Worm (Caenorhabditis elegans) whole organism, young adult: ENCODE data around the gene zig-2.
A peak's percentile ranks its signal among the peaks of the same experiment; 100 is the strongest.

Experiments used
- B0019.2 ChIP-seq: fragments of 200-800 bp; sonication (Bioruptor generic); conservative IDR thresholded peaks from 2 replicates; pipeline ENCODE4 v1.3.6; 2022; ENCODE audit warnings: missing genetic modification reagents, missing genetic modification characterization, missing compliant biosample characterization
- B0261.1 ChIP-seq: sonication (generic microtip); optimal IDR thresholded peaks from 2 replicates; lab custom pipeline; 2016; ENCODE audit warnings: mild to moderate bottlenecking, missing genetic modification characterization, moderate library complexity, missing compliant biosample characterization
- F39B2.1 ChIP-seq: fragments of 200-800 bp; sonication (Bioruptor generic); IDR thresholded peaks from 2 replicates; pipeline ENCODE4 v1.3.6; 2022; ENCODE audit warnings: missing genetic modification reagents, missing genetic modification characterization, missing compliant biosample characterization
- F49E8.2 ChIP-seq: sonication (generic microtip); optimal IDR thresholded peaks from 3 replicates; lab custom pipeline; 2017; ENCODE audit warnings: missing genetic modification characterization, mild to moderate bottlenecking, missing compliant biosample characterization, antibody characterized with exemption, moderate library complexity; ENCODE audit not compliant: insufficient read depth
- F57A8.1 ChIP-seq: fragments of 200-800 bp; sonication (Bioruptor generic); optimal IDR thresholded peaks from 2 replicates; lab custom pipeline; 2018; ENCODE audit warnings: mild to moderate bottlenecking, missing genetic modification characterization, moderate library complexity, missing compliant biosample characterization
- F57C9.4 ChIP-seq: sonication (generic microtip); optimal IDR thresholded peaks from 2 replicates; lab custom pipeline; 2017; ENCODE audit warnings: mild to moderate bottlenecking, missing genetic modification characterization, missing compliant biosample characterization
- T07F8.4 ChIP-seq: sonication (generic microtip); optimal IDR thresholded peaks from 2 replicates; lab custom pipeline; 2016; ENCODE audit warnings: mild to moderate bottlenecking, missing genetic modification characterization, moderate library complexity, missing compliant biosample characterization
- Y56A3A.18 ChIP-seq: fragments of 200-800 bp; sonication (Bioruptor generic); IDR thresholded peaks from 2 replicates; pipeline ENCODE4 v1.3.6; 2022; ENCODE audit warnings: missing genetic modification reagents, missing genetic modification characterization, missing compliant biosample characterization
- ZK185.1 ChIP-seq: sonication (generic microtip); optimal IDR thresholded peaks from 2 replicates; lab custom pipeline; 2016; ENCODE audit warnings: mild to moderate bottlenecking, missing genetic modification characterization, missing compliant biosample characterization; ENCODE audit not compliant: poor library complexity, severe bottlenecking
- athp-1 ChIP-seq: sonication (generic microtip); optimal IDR thresholded peaks from 2 replicates; lab custom pipeline; 2017; ENCODE audit warnings: mild to moderate bottlenecking, missing genetic modification characterization, missing compliant biosample characterization
- bed-2 ChIP-seq: fragments of 200-800 bp; sonication (Bioruptor generic); IDR thresholded peaks from 2 replicates; pipeline ENCODE4 v1.3.6; 2022; ENCODE audit warnings: missing genetic modification reagents, missing genetic modification characterization, missing compliant biosample characterization
- ccch-3 ChIP-seq: fragments of 200-800 bp; sonication (Bioruptor generic); optimal IDR thresholded peaks from 2 replicates; lab custom pipeline; 2018; ENCODE audit warnings: mild to moderate bottlenecking, missing genetic modification characterization, missing compliant biosample characterization
- ceh-27 ChIP-seq: fragments of 200-800 bp; sonication (Bioruptor generic); optimal IDR thresholded peaks from 2 replicates; lab custom pipeline; 2018; ENCODE audit warnings: mild to moderate bottlenecking, missing genetic modification characterization, moderate library complexity, missing compliant biosample characterization
- ceh-91 ChIP-seq: fragments of 200-800 bp; sonication (Bioruptor generic); IDR thresholded peaks from 2 replicates; pipeline ENCODE4 v1.3.6; 2022; ENCODE audit warnings: missing genetic modification reagents, missing genetic modification characterization, missing compliant biosample characterization
- dpl-1 ChIP-seq: fragments of 150-350 bp; optimal IDR thresholded peaks from 2 replicates; lab custom pipeline; 2014; ENCODE audit warnings: missing biosample characterization, missing genetic modification reagents, missing genetic modification characterization
- egl-44 ChIP-seq: fragments of 200-800 bp; sonication (Bioruptor generic); IDR thresholded peaks from 2 replicates; pipeline ENCODE4 v1.3.6; 2022; ENCODE audit warnings: missing genetic modification reagents, missing genetic modification characterization, missing compliant biosample characterization
- egrh-3 ChIP-seq: fragments of 200-800 bp; sonication (Bioruptor generic); IDR thresholded peaks from 2 replicates; pipeline ENCODE4 v1.3.6; 2022; ENCODE audit warnings: missing genetic modification reagents, missing genetic modification characterization, missing compliant biosample characterization
- ekl-4 ChIP-seq: fragments of 200-800 bp; sonication (Bioruptor generic); IDR thresholded peaks from 2 replicates; pipeline ENCODE4 v1.3.6; 2022; ENCODE audit warnings: missing genetic modification reagents, missing genetic modification characterization, missing compliant biosample characterization
- hlh-26 ChIP-seq: fragments of 200-800 bp; sonication (Bioruptor generic); conservative IDR thresholded peaks from 2 replicates; pipeline ENCODE4 v1.3.6; 2022; ENCODE audit warnings: missing genetic modification reagents, missing genetic modification characterization, missing compliant biosample characterization
- hmg-1.2 ChIP-seq: fragments of 200-800 bp; sonication (Bioruptor generic); IDR thresholded peaks from 2 replicates; pipeline ENCODE4 v1.3.6; 2022; ENCODE audit warnings: missing genetic modification reagents, missing genetic modification characterization, missing compliant biosample characterization
- hsf-1 ChIP-seq: fragments of 200-800 bp; sonication (Bioruptor generic); IDR thresholded peaks from 2 replicates; pipeline ENCODE4 v1.3.6; 2022; ENCODE audit warnings: missing genetic modification reagents, missing genetic modification characterization, missing compliant biosample characterization
- lag-1 ChIP-seq: fragments of 200-800 bp; sonication (Bioruptor generic); IDR thresholded peaks from 2 replicates; pipeline ENCODE4 v1.3.6; 2022; ENCODE audit warnings: missing genetic modification reagents, missing genetic modification characterization, missing compliant biosample characterization
- let-526 ChIP-seq: fragments of 200-800 bp; sonication (Bioruptor generic); IDR thresholded peaks from 2 replicates; pipeline ENCODE4 v1.3.6; 2022; ENCODE audit warnings: missing genetic modification reagents, missing genetic modification characterization, missing compliant biosample characterization
- lin-26 ChIP-seq: fragments of 200-800 bp; sonication (Bioruptor generic); IDR thresholded peaks from 2 replicates; pipeline ENCODE4 v1.3.6; 2022; ENCODE audit warnings: missing genetic modification reagents, missing genetic modification characterization, missing compliant biosample characterization
- lin-35 ChIP-seq, 3 experiments: fragments of 150-350 bp in 2 of 3; sonication (generic microtip) in 1 of 3; optimal IDR thresholded peaks; 2 replicates each; lab custom pipeline; 2014 to 2018; ENCODE audit warnings: missing biosample characterization in 3 of 3, missing genetic modification characterization in 3 of 3, missing genetic modification reagents in 3 of 3
- lsy-27 ChIP-seq: sonication (generic microtip); optimal IDR thresholded peaks from 2 replicates; lab custom pipeline; 2017; ENCODE audit warnings: missing genetic modification characterization, mild to moderate bottlenecking, missing compliant biosample characterization, antibody characterized with exemption, missing genotype, borderline replicate concordance; ENCODE audit not compliant: insufficient read depth
- madf-8 ChIP-seq: fragments of 200-800 bp; sonication (Bioruptor generic); conservative IDR thresholded peaks from 2 replicates; pipeline ENCODE4 v1.3.6; 2022; ENCODE audit warnings: missing genetic modification reagents, missing genetic modification characterization, missing compliant biosample characterization
- nhr-27 ChIP-seq: fragments of 200-800 bp; sonication (Bioruptor generic); optimal IDR thresholded peaks from 2 replicates; lab custom pipeline; 2018; ENCODE audit warnings: mild to moderate bottlenecking, missing genetic modification characterization, moderate library complexity, missing compliant biosample characterization
- nhr-80 ChIP-seq: sonication (generic microtip); optimal IDR thresholded peaks from 2 replicates; lab custom pipeline; 2016; ENCODE audit warnings: missing genetic modification characterization, missing compliant biosample characterization
- nhr-90 ChIP-seq: sonication (generic microtip); optimal IDR thresholded peaks from 2 replicates; lab custom pipeline; 2016; ENCODE audit warnings: missing genotype, mild to moderate bottlenecking, missing genetic modification characterization, missing compliant biosample characterization
- rcor-1 ChIP-seq: fragments of 200-800 bp; sonication (Bioruptor generic); IDR thresholded peaks from 2 replicates; pipeline ENCODE4 v1.3.6; 2022; ENCODE audit warnings: missing genetic modification reagents, missing genetic modification characterization, missing compliant biosample characterization
- rec-8 ChIP-seq, 2 experiments: sonication (generic microtip); optimal IDR thresholded peaks; 2 replicates each; lab custom pipeline; 2016; ENCODE audit warnings: mild to moderate bottlenecking in 2 of 2, missing genetic modification characterization in 2 of 2, missing genetic modification reagents in 2 of 2, missing genotype in 2 of 2, missing biosample characterization in 1 of 2, missing compliant biosample characterization in 1 of 2, moderate library complexity in 1 of 2
- repo-1 ChIP-seq: sonication (generic microtip); optimal IDR thresholded peaks from 2 replicates; lab custom pipeline; 2017; ENCODE audit warnings: mild to moderate bottlenecking, missing genetic modification characterization, missing compliant biosample characterization
- rpc-1 ChIP-seq, 2 experiments: fragments of 150-350 bp in 1 of 2; sonication (generic microtip) in 1 of 2; optimal IDR thresholded peaks; 2 replicates each; lab custom pipeline; 2014 to 2018; ENCODE audit warnings: missing biosample characterization in 1 of 2, missing genetic modification characterization in 1 of 2, missing genetic modification reagents in 1 of 2, missing genotype in 1 of 2
- sea-2 ChIP-seq: fragments of 200-800 bp; sonication (Bioruptor generic); IDR thresholded peaks from 2 replicates; pipeline ENCODE4 v1.3.6; 2022; ENCODE audit warnings: missing genetic modification characterization, missing compliant biosample characterization
- snpc-1.1 ChIP-seq: sonication (generic microtip); optimal IDR thresholded peaks from 2 replicates; lab custom pipeline; 2017; ENCODE audit warnings: missing genetic modification characterization, mild to moderate bottlenecking, missing compliant biosample characterization, antibody characterized with exemption, moderate library complexity, missing genotype, missing genetic modification reagents; ENCODE audit not compliant: insufficient read depth
- snpc-1.3 ChIP-seq: sonication (generic microtip); optimal IDR thresholded peaks from 2 replicates; lab custom pipeline; 2017; ENCODE audit warnings: missing genetic modification characterization, mild to moderate bottlenecking, missing compliant biosample characterization, antibody characterized with exemption, moderate library complexity, missing genotype, missing genetic modification reagents; ENCODE audit not compliant: insufficient read depth
- snpc-3.4 ChIP-seq: sonication (generic microtip); optimal IDR thresholded peaks from 2 replicates; lab custom pipeline; 2017; ENCODE audit warnings: missing genetic modification characterization, mild to moderate bottlenecking, missing compliant biosample characterization, antibody characterized with exemption, moderate library complexity, missing genotype, missing genetic modification reagents
- snpc-4 ChIP-seq, 5 experiments: fragments of 150-350 bp in 1 of 5; sonication (generic microtip) in 4 of 5; optimal IDR thresholded peaks; 2 replicates each; lab custom pipeline; 2014 to 2018; ENCODE audit warnings: missing genetic modification characterization in 5 of 5, missing biosample characterization in 3 of 5, antibody characterized with exemption in 2 of 5, mild to moderate bottlenecking in 2 of 5, missing compliant biosample characterization in 2 of 5, missing genotype in 2 of 5, moderate library complexity in 2 of 5, missing genetic modification reagents in 1 of 5
- tbp1 ChIP-seq: fragments of 200-800 bp; sonication (Bioruptor generic); optimal IDR thresholded peaks from 2 replicates; lab custom pipeline; 2018; ENCODE audit warnings: mild to moderate bottlenecking, missing genetic modification characterization, missing compliant biosample characterization
- unc-62 ChIP-seq: fragments of 150-350 bp; optimal IDR thresholded peaks from 2 replicates; lab custom pipeline; 2014; ENCODE audit warnings: missing biosample characterization, missing genetic modification reagents, missing genetic modification characterization
- xnd-1 ChIP-seq: sonication (generic microtip); optimal IDR thresholded peaks from 2 replicates; lab custom pipeline; 2016; ENCODE audit warnings: missing genotype, missing genetic modification reagents, missing genetic modification characterization, missing compliant biosample characterization
- zim-3 ChIP-seq: sonication (generic microtip); optimal IDR thresholded peaks from 2 replicates; lab custom pipeline; 2017; ENCODE audit warnings: mild to moderate bottlenecking, missing genetic modification characterization, moderate library complexity, missing compliant biosample characterization
- ztf-18 ChIP-seq: sonication (generic microtip); optimal IDR thresholded peaks from 2 replicates; lab custom pipeline; 2016; ENCODE audit warnings: missing genotype, mild to moderate bottlenecking, missing genetic modification characterization, missing compliant biosample characterization
- ztf-26 ChIP-seq: sonication (generic microtip); optimal IDR thresholded peaks from 2 replicates; lab custom pipeline; 2017; ENCODE audit warnings: missing genetic modification characterization, missing compliant biosample characterization

The zig-2 gene

DNA sequence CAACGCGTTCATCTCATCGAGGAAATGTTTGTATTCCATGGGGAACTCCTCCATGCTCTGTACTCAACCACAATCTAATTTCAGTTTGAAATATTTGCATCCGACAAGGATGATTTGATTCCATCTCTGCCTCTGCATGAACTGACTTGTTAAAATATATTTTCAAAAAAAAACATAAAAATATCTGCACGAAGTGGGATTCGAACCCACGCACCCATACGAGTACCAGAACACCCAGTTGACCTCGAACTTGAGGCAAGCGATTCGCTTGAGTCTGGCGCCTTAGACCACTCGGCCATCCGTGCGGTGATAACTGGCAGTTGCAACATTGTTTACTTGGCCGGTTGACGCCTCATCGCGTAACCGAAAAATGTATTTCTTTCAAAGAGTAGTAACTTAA lies 6.6 kb upstream of the zig-2 start (continued):
- TF ChIP-seq T07F8.4 (tag; lab: Kevin White, UChicago) = peak; percentile 59
- TF ChIP-seq zim-3 (tag; lab: Kevin White, UChicago) = no peak
- TF ChIP-seq let-526 = peak; percentile 51; the same call in 1 of the 2 replicates
- TF ChIP-seq dpl-1 = no peak
- TF ChIP-seq ccch-3 (GFP tag; lab: Kevin White, UChicago) = no peak
- no peak for TF ChIP-seq madf-8
- TF ChIP-seq rpc-1 (optimal IDR thresholded peaks at IDR 0.05; lab: Kevin White, UChicago) = peak; percentile 86
- peak; percentile 90 for TF ChIP-seq rpc-1 (tag; optimal IDR thresholded peaks at IDR 0.05; lab: Kevin White, UChicago)
- no peak for TF ChIP-seq lag-1 (GFP tag; lab: Robert Waterston, UW)
- TF ChIP-seq snpc-1.3 = peak; percentile 81
- no peak for TF ChIP-seq snpc-1.1 (tag; lab: Kevin White, UChicago)
- TF ChIP-seq unc-62 (GFP tag; lab: Kevin White, UChicago) = no peak
- TF ChIP-seq ztf-26 = peak; percentile 52
- TF ChIP-seq nhr-90 (tag; lab: Kevin White, UChicago) = peak; percentile 83
- TF ChIP-seq ekl-4 (GFP tag; lab: Robert Waterston, UW) = 0 out of 2 replicates have a peak, but pooled peaks have one; percentile 22
- TF ChIP-seq snpc-3.4 (tag; lab: Kevin White, UChicago) = peak; percentile 56
- TF ChIP-seq F49E8.2 (tag; lab: Kevin White, UChicago) = no peak
- peak; percentile 71 for TF ChIP-seq ZK185.1 (tag; lab: Kevin White, UChicago)
- TF ChIP-seq Y56A3A.18 (GFP tag; lab: Robert Waterston, UW) = peak; percentile 76
- no peak for TF ChIP-seq bed-2 (GFP tag; lab: Robert Waterston, UW)
- peak; percentile 49 for TF ChIP-seq nhr-80 (tag; lab: Kevin White, UChicago)
- peak; percentile 54 for TF ChIP-seq athp-1 (tag; lab: Kevin White, UChicago)
- TF ChIP-seq F57C9.4 (tag; lab: Kevin White, UChicago) = no peak
- peak; percentile 35 to 69 for TF ChIP-seq rec-8 (tag; optimal IDR thresholded peaks at IDR 0.05; lab: Kevin White, UChicago)
- TF ChIP-seq B0019.2 (GFP tag; lab: Robert Waterston, UW) = 0 out of 2 replicates have a peak, but pooled peaks have one; percentile 7
- no peak for TF ChIP-seq lin-35 (GFP tag; optimal IDR thresholded peaks at IDR 0.05; lab: Kevin White, UChicago)
- TF ChIP-seq lin-26 (GFP tag; lab: Robert Waterston, UW) = peak; percentile 83
- peak; percentile 48; the same call in 1 of the 2 replicates for TF ChIP-seq egrh-3 (GFP tag; lab: Robert Waterston, UW)
- no peak for TF ChIP-seq F39B2.1 (GFP tag; lab: Robert Waterston, UW)
- peak; percentile 16 for TF ChIP-seq repo-1 (tag; lab: Kevin White, UChicago)
- TF ChIP-seq nhr-27 = no peak
- peak; percentile 93 for TF ChIP-seq B0261.1 (tag; lab: Kevin White, UChicago)
- 0 out of 2 replicates have a peak, but pooled peaks have one; percentile 36 for TF ChIP-seq egl-44 (GFP tag; lab: Robert Waterston, UW)
- TF ChIP-seq sea-2 (GFP tag; lab: Robert Waterston, UW) = no peak
- no peak for TF ChIP-seq lsy-27
- TF ChIP-seq hlh-26 = no peak
- no peak for TF ChIP-seq xnd-1 (tag; lab: Kevin White, UChicago)
- TF ChIP-seq ceh-91 (GFP tag; lab: Robert Waterston, UW) = no peak
- peak; percentile 1 for TF ChIP-seq ceh-27 (GFP tag; lab: Kevin White, UChicago)
- peak; percentile 94 for TF ChIP-seq tbp1 (GFP tag; lab: Kevin White, UChicago)
- peak; percentile 39; the same call in 1 of the 2 replicates for TF ChIP-seq hsf-1 (GFP tag; lab: Robert Waterston, UW)
- peak; percentile 69 for TF ChIP-seq hmg-1.2 (GFP tag; lab: Robert Waterston, UW)
- TF ChIP-seq snpc-4 (GFP tag; optimal IDR thresholded peaks at IDR 0.05; lab: Kevin White, UChicago) = peak; percentile 67
- peak in 2 of 4 experiments; percentile 46 to 79 for TF ChIP-seq snpc-4 (tag; optimal IDR thresholded peaks at IDR 0.05; lab: Kevin White, UChicago)
- peak; percentile 58 for TF ChIP-seq ztf-18
- peak; percentile 72 for TF ChIP-seq rcor-1 (GFP tag; lab: Robert Waterston, UW)
- no peak for TF ChIP-seq F57A8.1 (GFP tag; lab: Kevin White, UChicago)
